Worm (Caenorhabditis elegans): ENCODE data around the gene sru-35.

The sru-35 gene

DNA sequence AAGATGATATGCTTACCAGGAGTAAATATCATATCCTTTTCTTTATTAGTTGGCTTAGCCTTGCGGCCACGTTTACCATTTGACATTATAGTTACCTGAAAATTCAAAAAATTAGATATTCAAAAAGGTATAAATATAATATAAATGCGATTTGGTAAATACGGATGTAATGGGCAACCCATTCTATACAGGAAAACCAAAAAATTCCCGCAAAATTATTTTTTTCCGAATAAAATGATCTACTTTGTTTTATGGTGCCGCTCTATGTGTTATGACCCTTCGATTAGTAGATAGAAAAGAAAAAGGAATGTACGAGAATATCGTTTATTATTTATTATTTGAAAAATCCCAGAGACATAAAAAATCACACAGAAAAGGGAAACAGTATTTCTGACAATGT, 35.3 kb downstream of the sru-35 start, which contains the start of gene elli-1:
TSS of gene elli-1 (minus strand) at position 101 of the 400 bp plus-strand sequence.
- TF ChIP-seq ztf-1 (GFP tag; conservative IDR thresholded peaks at IDR 0.05) = no peak
- no peak for TF ChIP-seq sma-9 (GFP tag; optimal IDR thresholded peaks at IDR 0.05)
- TF ChIP-seq sma-9 (tag; optimal IDR thresholded peaks at IDR 0.05) = no peak
- TF ChIP-seq skn-1 (tag; optimal IDR thresholded peaks at IDR 0.05) = no peak
- TF ChIP-seq egl-27 (tag; optimal IDR thresholded peaks at IDR 0.05) = no peak
- no peak for TF ChIP-seq mbf-1 (tag; optimal IDR thresholded peaks at IDR 0.05)
- TF ChIP-seq aly-2 (tag; optimal IDR thresholded peaks at IDR 0.05) = no peak
- no peak for TF ChIP-seq nhr-12 (tag; optimal IDR thresholded peaks at IDR 0.05)
- TF ChIP-seq nhr-11 (tag; optimal IDR thresholded peaks at IDR 0.05) = no peak
- no peak for TF ChIP-seq lin-11 (tag; optimal IDR thresholded peaks at IDR 0.05)
- TF ChIP-seq alr-1 (tag; optimal IDR thresholded peaks at IDR 0.05) = no peak
- no peak for TF ChIP-seq sem-4 (tag; optimal IDR thresholded peaks at IDR 0.05)
- no peak for TF ChIP-seq ceh-16 (tag; optimal IDR thresholded peaks at IDR 0.05)
- no peak for TF ChIP-seq nhr-23 (tag; optimal IDR thresholded peaks at IDR 0.05)
- no peak for TF ChIP-seq ztf-4 (tag; optimal IDR thresholded peaks at IDR 0.05)
- TF ChIP-seq fos-1 (tag; optimal IDR thresholded peaks at IDR 0.05) = no peak
- TF ChIP-seq ztf-11 (tag; optimal IDR thresholded peaks at IDR 0.05) = no peak
- TF ChIP-seq R02D3.7 (tag; optimal IDR thresholded peaks at IDR 0.05) = no peak
- TF ChIP-seq lin-39 (tag; optimal IDR thresholded peaks at IDR 0.05) = no peak
- no peak for TF ChIP-seq F13H6.1 (tag; optimal IDR thresholded peaks at IDR 0.05)
- no peak for TF ChIP-seq unc-55 (GFP tag; optimal IDR thresholded peaks at IDR 0.05)

DNA sequence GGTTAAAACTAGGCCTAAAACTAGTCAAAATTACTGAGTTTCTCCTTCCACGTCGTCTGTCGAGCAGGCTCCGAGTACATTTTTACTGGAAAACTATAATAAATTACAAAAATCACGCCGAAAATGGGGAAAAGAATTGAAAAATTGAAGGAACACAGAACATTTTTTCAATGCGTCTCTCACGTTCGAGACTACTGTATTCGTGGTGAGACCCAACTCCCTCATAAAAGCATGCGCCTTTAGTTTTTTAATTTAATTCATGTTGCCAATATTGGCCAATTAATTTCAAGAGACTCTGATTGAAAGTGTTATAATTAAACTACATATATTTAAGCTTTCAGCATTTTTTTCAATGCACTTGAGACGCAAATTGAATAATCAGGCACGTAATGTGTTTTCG, 35.9 kb downstream of the sru-35 start:
- TF ChIP-seq sma-3 (GFP tag; optimal IDR thresholded peaks at IDR 0.05) (no peak), lin-11 (tag; optimal IDR thresholded peaks at IDR 0.05) (no peak), nhr-11 (tag; optimal IDR thresholded peaks at IDR 0.05) (no peak), aly-2 (tag; optimal IDR thresholded peaks at IDR 0.05) (no peak), nhr-23 (tag; optimal IDR thresholded peaks at IDR 0.05) (no peak), unc-55 (GFP tag; optimal IDR thresholded peaks at IDR 0.05) (no peak), crh-2 (tag; optimal IDR thresholded peaks at IDR 0.05) (no peak), mab-5 (tag; optimal IDR thresholded peaks at IDR 0.05) (no peak), elt-3 (tag; optimal IDR thresholded peaks at IDR 0.05) (no peak), nhr-10 (tag; optimal IDR thresholded peaks at IDR 0.05) (no peak), mbf-1 (tag; optimal IDR thresholded peaks at IDR 0.05) (no peak)

DNA sequence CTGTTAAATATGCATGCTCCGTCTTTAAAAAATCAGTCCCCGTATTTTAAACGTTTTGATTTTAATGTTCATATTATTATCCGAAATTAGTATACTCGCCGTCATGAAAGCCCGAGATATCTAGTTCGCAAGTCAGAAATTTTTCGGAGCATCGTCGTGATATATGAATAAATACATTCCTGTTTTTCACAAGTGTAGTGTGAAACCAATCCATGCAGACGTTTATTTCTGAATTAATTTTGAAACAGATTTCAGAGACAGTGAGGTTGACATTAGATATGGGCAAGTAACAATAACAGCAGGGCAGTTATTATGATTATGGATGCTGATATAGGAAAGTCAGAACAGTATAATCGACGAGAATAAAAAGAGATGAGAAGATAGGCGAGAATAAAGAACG, 37.6 kb downstream of the sru-35 start:
- no peak for TF ChIP-seq nhr-23 (tag; optimal IDR thresholded peaks at IDR 0.05)
- no peak for TF ChIP-seq nhr-25 (tag; optimal IDR thresholded peaks at IDR 0.05)
- TF ChIP-seq F13H6.1 (tag; optimal IDR thresholded peaks at IDR 0.05) = no peak
- TF ChIP-seq mbf-1 (tag; optimal IDR thresholded peaks at IDR 0.05) = no peak
- no peak for TF ChIP-seq aly-2 (tag; optimal IDR thresholded peaks at IDR 0.05)
- TF ChIP-seq egl-27 (tag; optimal IDR thresholded peaks at IDR 0.05) = no peak
- TF ChIP-seq lsy-2 (tag; optimal IDR thresholded peaks at IDR 0.05) = no peak
- no peak for TF ChIP-seq ceh-16 (tag; optimal IDR thresholded peaks at IDR 0.05)
- no peak for TF ChIP-seq alr-1 (tag; optimal IDR thresholded peaks at IDR 0.05)
- no peak for TF ChIP-seq nhr-6 (tag; optimal IDR thresholded peaks at IDR 0.05)
- no peak for TF ChIP-seq zag-1 (tag; optimal IDR thresholded peaks at IDR 0.05)
- no peak for TF ChIP-seq nhr-129 (tag; optimal IDR thresholded peaks at IDR 0.05)
- TF ChIP-seq sma-9 (GFP tag; optimal IDR thresholded peaks at IDR 0.05) = no peak
- TF ChIP-seq sma-9 (tag; optimal IDR thresholded peaks at IDR 0.05) = no peak
- no peak for TF ChIP-seq snpc-4 (tag; optimal IDR thresholded peaks at IDR 0.05)
- no peak for TF ChIP-seq dmd-4 (tag; optimal IDR thresholded peaks at IDR 0.05)
- no peak for TF ChIP-seq lin-13 (GFP tag; optimal IDR thresholded peaks at IDR 0.05)
- no peak for TF ChIP-seq sem-4 (tag; optimal IDR thresholded peaks at IDR 0.05)

DNA sequence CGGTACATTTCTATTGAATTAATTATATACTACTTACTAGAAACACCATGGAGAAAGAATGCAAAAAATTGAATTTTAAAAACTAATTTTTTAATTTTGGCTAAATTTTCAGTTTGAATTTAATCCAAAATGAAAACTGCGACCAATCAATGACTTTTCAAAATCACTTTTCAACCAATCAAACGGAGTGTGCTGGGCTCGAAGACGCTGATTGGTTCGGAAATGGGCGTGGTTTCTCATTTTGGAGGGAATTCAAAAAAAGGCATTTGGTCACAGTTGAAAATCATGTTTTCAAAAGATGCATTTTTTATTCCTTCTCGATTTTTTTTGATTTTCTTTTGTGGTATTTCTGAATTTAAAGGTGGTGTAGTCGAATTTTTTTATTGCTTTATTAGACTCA, 41.1 kb downstream of the sru-35 start:
- TF ChIP-seq alr-1 (tag; optimal IDR thresholded peaks at IDR 0.05) (no peak), aly-2 (tag; optimal IDR thresholded peaks at IDR 0.05) (no peak), nhr-237 (tag; optimal IDR thresholded peaks at IDR 0.05) (no peak), lsy-2 (tag; optimal IDR thresholded peaks at IDR 0.05) (no peak), lin-11 (tag; optimal IDR thresholded peaks at IDR 0.05) (no peak), sem-4 (tag; optimal IDR thresholded peaks at IDR 0.05) (no peak), lin-39 (tag; optimal IDR thresholded peaks at IDR 0.05) (no peak), C34F6.9 (tag; optimal IDR thresholded peaks at IDR 0.05) (no peak), unc-55 (GFP tag; optimal IDR thresholded peaks at IDR 0.05) (no peak), ceh-16 (tag; optimal IDR thresholded peaks at IDR 0.05) (no peak), nhr-6 (tag; optimal IDR thresholded peaks at IDR 0.05) (no peak), fos-1 (tag; optimal IDR thresholded peaks at IDR 0.05) (no peak), lin-13 (GFP tag; optimal IDR thresholded peaks at IDR 0.05) (no peak), dmd-4 (tag; optimal IDR thresholded peaks at IDR 0.05) (no peak), skn-1 (tag; optimal IDR thresholded peaks at IDR 0.05) (no peak), ama-1 (optimal IDR thresholded peaks at IDR 0.05) (no peak), ceh-82 (tag; optimal IDR thresholded peaks at IDR 0.05) (no peak), nhr-25 (tag; optimal IDR thresholded peaks at IDR 0.05) (no peak)

Measured in whole organism, L2 larva.